Worm (Caenorhabditis elegans) whole organism, late embryonic: ENCODE data around the gene nhr-237.

Experiments
- ceh-14 ChIP-seq: sonication (generic microtip); optimal IDR thresholded peaks from 2 replicates; lab custom pipeline; 2016; ENCODE audit warnings: missing genotype, missing genetic modification characterization, missing compliant biosample characterization
- fkh-10 ChIP-seq: fragments of 150-350 bp; optimal IDR thresholded peaks from 2 replicates; lab custom pipeline; 2014; ENCODE audit warnings: missing biosample characterization, missing genetic modification reagents, missing genetic modification characterization
- hlh-30 ChIP-seq: sonication (generic microtip); optimal IDR thresholded peaks from 2 replicates; lab custom pipeline; 2017; ENCODE audit warnings: antibody characterized with exemption, missing genetic modification characterization, missing compliant biosample characterization; ENCODE audit not compliant: insufficient read depth
- rnt-1 ChIP-seq: sonication (generic microtip); optimal IDR thresholded peaks from 2 replicates; lab custom pipeline; 2016; ENCODE audit warnings: missing genetic modification characterization, missing compliant biosample characterization
- unc-55 ChIP-seq: sonication (generic microtip); optimal IDR thresholded peaks from 2 replicates; lab custom pipeline; 2017; ENCODE audit warnings: missing biosample characterization, missing genetic modification reagents, missing genetic modification characterization

ce11 chrV:1618760-1619159 is 7.9 kb downstream of the nhr-237 start, which contains the start of gene nhr-179:
- no peak for TF ChIP-seq fkh-10 (GFP tag; lab: Kevin White, UChicago)
- TF ChIP-seq ceh-14 (tag; lab: Kevin White, UChicago): no peak
- no peak for TF ChIP-seq hlh-30 (tag; lab: Kevin White, UChicago)
- no peak for TF ChIP-seq rnt-1 (tag; lab: Kevin White, UChicago)
- TF ChIP-seq unc-55 (GFP tag; lab: Kevin White, UChicago): no peak
